Worm (Caenorhabditis elegans) whole organism, young adult: ENCODE results near the gene cey-4.

Experiments used
- B0019.2 ChIP-seq: fragments of 200-800 bp; sonication (Bioruptor generic); conservative IDR thresholded peaks from 2 replicates; pipeline ENCODE4 v1.3.6; 2022; ENCODE audit warnings: missing genetic modification reagents, missing genetic modification characterization, missing compliant biosample characterization
- F39B2.1 ChIP-seq: fragments of 200-800 bp; sonication (Bioruptor generic); IDR thresholded peaks from 2 replicates; pipeline ENCODE4 v1.3.6; 2022; ENCODE audit warnings: missing genetic modification reagents, missing genetic modification characterization, missing compliant biosample characterization
- F49E8.2 ChIP-seq: sonication (generic microtip); optimal IDR thresholded peaks from 3 replicates; lab custom pipeline; 2017; ENCODE audit warnings: missing genetic modification characterization, mild to moderate bottlenecking, missing compliant biosample characterization, antibody characterized with exemption, moderate library complexity; ENCODE audit not compliant: insufficient read depth
- K12H6.12 ChIP-seq: fragments of 200-800 bp; sonication (Bioruptor generic); optimal IDR thresholded peaks from 2 replicates; lab custom pipeline; 2018; ENCODE audit warnings: mild to moderate bottlenecking, missing genetic modification characterization, missing compliant biosample characterization
- Y53G8AR.9 ChIP-seq: fragments of 200-800 bp; sonication (Bioruptor generic); conservative IDR thresholded peaks from 2 replicates; pipeline ENCODE4 v1.3.6; 2022; ENCODE audit warnings: missing genetic modification reagents, missing genetic modification characterization, missing compliant biosample characterization
- Y67H2A.10 ChIP-seq: fragments of 200-800 bp; sonication (Bioruptor generic); conservative IDR thresholded peaks from 2 replicates; pipeline ENCODE4 v1.3.6; 2022; ENCODE audit warnings: missing genetic modification reagents, missing genetic modification characterization, missing compliant biosample characterization
- Y95B8A.8 ChIP-seq: fragments of 200-800 bp; sonication (Bioruptor generic); IDR thresholded peaks from 2 replicates; pipeline ENCODE4 v1.3.6; 2022; ENCODE audit warnings: missing genetic modification reagents, missing genetic modification characterization, missing compliant biosample characterization
- ZK185.1 ChIP-seq: sonication (generic microtip); optimal IDR thresholded peaks from 2 replicates; lab custom pipeline; 2016; ENCODE audit warnings: mild to moderate bottlenecking, missing genetic modification characterization, missing compliant biosample characterization; ENCODE audit not compliant: poor library complexity, severe bottlenecking
- akir-1 ChIP-seq: fragments of 200-800 bp; sonication (Bioruptor generic); optimal IDR thresholded peaks from 2 replicates; lab custom pipeline; 2018; ENCODE audit warnings: mild to moderate bottlenecking, missing genetic modification characterization, moderate library complexity, missing compliant biosample characterization
- ama-1 ChIP-seq, 3 experiments: fragments of 150-350 bp in 1 of 3; sonication (generic microtip) in 2 of 3; optimal IDR thresholded peaks; 2 replicates each; lab custom pipeline; 2014 to 2018; ENCODE audit warnings: missing biosample characterization in 2 of 3, missing genetic modification characterization in 2 of 3, missing genetic modification reagents in 2 of 3
- atf-7 ChIP-seq: sonication (generic microtip); optimal IDR thresholded peaks from 2 replicates; lab custom pipeline; 2017; ENCODE audit warnings: mild to moderate bottlenecking, missing genetic modification characterization, missing compliant biosample characterization
- athp-1 ChIP-seq: sonication (generic microtip); optimal IDR thresholded peaks from 2 replicates; lab custom pipeline; 2017; ENCODE audit warnings: mild to moderate bottlenecking, missing genetic modification characterization, missing compliant biosample characterization
- attf-5 ChIP-seq: fragments of 200-800 bp; sonication (Bioruptor generic); optimal IDR thresholded peaks from 2 replicates; lab custom pipeline; 2018; ENCODE audit warnings: mild to moderate bottlenecking, missing genetic modification characterization, missing compliant biosample characterization
- cebp-1 ChIP-seq, 2 experiments: fragments of 200-800 bp in 1 of 2; sonication (Bioruptor generic) in 1 of 2; sonication (generic microtip) in 1 of 2; IDR thresholded peaks in 1 of 2; optimal IDR thresholded peaks in 1 of 2; 2 replicates each; pipeline versions ENCODE4 v1.3.6 to Lab custom; 2017 to 2022; ENCODE audit warnings: missing compliant biosample characterization in 2 of 2, missing genetic modification characterization in 2 of 2, mild to moderate bottlenecking in 1 of 2, missing genetic modification reagents in 1 of 2, moderate library complexity in 1 of 2
- ceh-100 ChIP-seq: fragments of 200-800 bp; sonication (Bioruptor generic); IDR thresholded peaks from 2 replicates; pipeline ENCODE4 v1.3.6; 2022; ENCODE audit warnings: missing genetic modification reagents, missing genetic modification characterization, missing compliant biosample characterization
- ceh-40 ChIP-seq: fragments of 200-800 bp; sonication (Bioruptor generic); IDR thresholded peaks from 2 replicates; pipeline ENCODE4 v1.3.6; 2022; ENCODE audit warnings: missing genetic modification characterization, missing compliant biosample characterization
- ceh-58 ChIP-seq: fragments of 200-800 bp; sonication (Bioruptor generic); IDR thresholded peaks from 2 replicates; pipeline ENCODE4 v1.3.6; 2022; ENCODE audit warnings: missing genetic modification characterization, missing compliant biosample characterization
- ceh-91 ChIP-seq: fragments of 200-800 bp; sonication (Bioruptor generic); IDR thresholded peaks from 2 replicates; pipeline ENCODE4 v1.3.6; 2022; ENCODE audit warnings: missing genetic modification reagents, missing genetic modification characterization, missing compliant biosample characterization
- dpl-1 ChIP-seq: fragments of 150-350 bp; optimal IDR thresholded peaks from 2 replicates; lab custom pipeline; 2014; ENCODE audit warnings: missing biosample characterization, missing genetic modification reagents, missing genetic modification characterization
- efl-1 ChIP-seq: fragments of 150-350 bp; optimal IDR thresholded peaks from 2 replicates; lab custom pipeline; 2014; ENCODE audit warnings: missing biosample characterization, missing genetic modification reagents, missing genetic modification characterization
- ekl-4 ChIP-seq: fragments of 200-800 bp; sonication (Bioruptor generic); IDR thresholded peaks from 2 replicates; pipeline ENCODE4 v1.3.6; 2022; ENCODE audit warnings: missing genetic modification reagents, missing genetic modification characterization, missing compliant biosample characterization
- fkh-3 ChIP-seq: sonication (generic microtip); optimal IDR thresholded peaks from 2 replicates; lab custom pipeline; 2016; ENCODE audit warnings: mild to moderate bottlenecking, missing genetic modification characterization, missing compliant biosample characterization
- hmg-1.2 ChIP-seq: fragments of 200-800 bp; sonication (Bioruptor generic); IDR thresholded peaks from 2 replicates; pipeline ENCODE4 v1.3.6; 2022; ENCODE audit warnings: missing genetic modification reagents, missing genetic modification characterization, missing compliant biosample characterization
- hrde-1 ChIP-seq: sonication (generic microtip); optimal IDR thresholded peaks from 2 replicates; lab custom pipeline; 2016; ENCODE audit warnings: missing genetic modification characterization, mild to moderate bottlenecking, missing compliant biosample characterization, moderate library complexity, missing genotype, missing genetic modification reagents, borderline replicate concordance
- lin-35 ChIP-seq, 3 experiments: fragments of 150-350 bp in 2 of 3; sonication (generic microtip) in 1 of 3; optimal IDR thresholded peaks; 2 replicates each; lab custom pipeline; 2014 to 2018; ENCODE audit warnings: missing biosample characterization in 3 of 3, missing genetic modification characterization in 3 of 3, missing genetic modification reagents in 3 of 3
- lin-40 ChIP-seq: sonication (generic microtip); optimal IDR thresholded peaks from 2 replicates; lab custom pipeline; 2016; ENCODE audit warnings: missing genetic modification characterization, mild to moderate bottlenecking, missing compliant biosample characterization, missing genotype, missing genetic modification reagents
- lsl-1 ChIP-seq: fragments of 200-800 bp; sonication (Bioruptor generic); optimal IDR thresholded peaks from 2 replicates; lab custom pipeline; 2018; ENCODE audit warnings: mild to moderate bottlenecking, missing genetic modification characterization, moderate library complexity, missing compliant biosample characterization
- madf-3 ChIP-seq: fragments of 200-800 bp; sonication (Bioruptor generic); IDR thresholded peaks from 2 replicates; pipeline ENCODE4 v1.3.6; 2022; ENCODE audit warnings: missing genetic modification reagents, missing genetic modification characterization, missing compliant biosample characterization
- madf-6 ChIP-seq: fragments of 200-800 bp; sonication (Bioruptor generic); IDR thresholded peaks from 2 replicates; pipeline ENCODE4 v1.3.6; 2022; ENCODE audit warnings: missing genetic modification reagents, missing genetic modification characterization, missing compliant biosample characterization
- mcd-1 ChIP-seq: fragments of 200-800 bp; sonication (Bioruptor generic); IDR thresholded peaks from 2 replicates; pipeline ENCODE4 v1.3.6; 2022; ENCODE audit warnings: missing genetic modification reagents, missing genetic modification characterization, missing compliant biosample characterization
- rcor-1 ChIP-seq: fragments of 200-800 bp; sonication (Bioruptor generic); IDR thresholded peaks from 2 replicates; pipeline ENCODE4 v1.3.6; 2022; ENCODE audit warnings: missing genetic modification reagents, missing genetic modification characterization, missing compliant biosample characterization
- snpc-1.3 ChIP-seq: sonication (generic microtip); optimal IDR thresholded peaks from 2 replicates; lab custom pipeline; 2017; ENCODE audit warnings: missing genetic modification characterization, mild to moderate bottlenecking, missing compliant biosample characterization, antibody characterized with exemption, moderate library complexity, missing genotype, missing genetic modification reagents; ENCODE audit not compliant: insufficient read depth
- snpc-3.4 ChIP-seq: sonication (generic microtip); optimal IDR thresholded peaks from 2 replicates; lab custom pipeline; 2017; ENCODE audit warnings: missing genetic modification characterization, mild to moderate bottlenecking, missing compliant biosample characterization, antibody characterized with exemption, moderate library complexity, missing genotype, missing genetic modification reagents
- snpc-4 ChIP-seq, 5 experiments: fragments of 150-350 bp in 1 of 5; sonication (generic microtip) in 4 of 5; optimal IDR thresholded peaks; 2 replicates each; lab custom pipeline; 2014 to 2018; ENCODE audit warnings: missing genetic modification characterization in 5 of 5, missing biosample characterization in 3 of 5, antibody characterized with exemption in 2 of 5, mild to moderate bottlenecking in 2 of 5, missing compliant biosample characterization in 2 of 5, missing genotype in 2 of 5, moderate library complexity in 2 of 5, missing genetic modification reagents in 1 of 5
- tbx-9 ChIP-seq: sonication (generic microtip); optimal IDR thresholded peaks from 2 replicates; lab custom pipeline; 2016; ENCODE audit warnings: borderline replicate concordance, missing genetic modification characterization, inconsistent platforms, missing compliant biosample characterization
- tlf-1 ChIP-seq: fragments of 200-800 bp; sonication (Bioruptor generic); optimal IDR thresholded peaks from 2 replicates; lab custom pipeline; 2018; ENCODE audit warnings: mild to moderate bottlenecking, missing genetic modification characterization, missing compliant biosample characterization

Gene cey-4

DNA sequence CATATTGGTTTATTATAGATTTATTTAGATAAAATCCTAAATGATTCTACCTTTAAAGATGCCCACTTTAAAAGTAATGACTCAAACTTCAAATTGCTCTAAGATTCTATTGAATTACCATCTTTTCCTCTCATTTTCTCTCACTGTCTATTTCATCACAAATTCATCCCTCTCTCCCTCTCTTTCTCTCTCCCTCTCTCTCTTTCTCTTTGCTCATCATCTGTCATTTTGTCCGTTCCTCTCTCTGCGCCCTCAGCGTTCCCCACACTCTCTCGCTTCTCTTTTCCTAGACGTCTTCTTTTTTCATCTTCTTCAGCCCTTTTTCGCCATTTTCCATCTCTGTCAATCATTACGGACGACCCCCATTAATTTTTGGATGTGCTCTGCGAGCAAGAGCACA is 36.6 kb upstream of the cey-4 start (continued):
- TF ChIP-seq madf-6 (GFP tag; lab: Robert Waterston, UW), result no peak
- no peak for TF ChIP-seq ceh-58 (GFP tag; lab: Robert Waterston, UW)

DNA sequence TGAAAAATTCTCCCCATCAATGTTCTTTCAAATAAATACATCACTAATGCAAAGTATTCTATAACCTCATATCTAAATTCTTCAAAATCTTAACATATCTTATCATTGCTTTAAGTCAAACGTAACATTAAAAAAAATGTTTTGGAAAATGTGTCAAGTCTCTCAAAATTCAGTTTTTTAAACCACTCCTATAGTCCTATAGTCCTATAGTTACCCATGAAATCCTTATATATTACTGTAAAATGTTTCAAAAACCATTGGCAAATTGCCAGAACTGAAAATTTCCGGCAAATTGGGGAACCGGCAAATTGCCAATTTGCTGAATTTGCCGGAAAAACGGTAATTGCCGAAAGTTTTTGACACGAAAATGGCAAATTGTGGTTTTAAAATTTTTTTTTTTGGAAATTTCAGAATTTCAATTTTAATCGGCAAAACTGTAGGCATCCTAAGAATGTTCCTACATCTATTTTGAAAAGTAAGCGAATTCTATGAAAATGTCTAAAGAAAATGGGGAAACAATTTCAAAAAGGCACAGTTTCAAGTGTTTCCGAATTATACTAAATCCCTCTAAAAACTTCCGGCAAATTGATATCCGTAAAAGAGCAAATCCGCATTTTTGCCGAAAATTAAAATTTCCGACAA is 35.9 kb upstream of the cey-4 start:
- TF ChIP-seq athp-1 (tag; lab: Kevin White, UChicago) (no peak), madf-3 (GFP tag; lab: Robert Waterston, UW) (no peak), ZK185.1 (no peak), lin-35 (GFP tag; optimal IDR thresholded peaks at IDR 0.05; lab: Kevin White, UChicago) (peak in 1 of 3 experiments; percentile 76), F49E8.2 (tag; lab: Kevin White, UChicago) (no peak), rcor-1 (no peak), ekl-4 (no peak), efl-1 (peak; percentile 54), dpl-1 (peak; percentile 79)

DNA sequence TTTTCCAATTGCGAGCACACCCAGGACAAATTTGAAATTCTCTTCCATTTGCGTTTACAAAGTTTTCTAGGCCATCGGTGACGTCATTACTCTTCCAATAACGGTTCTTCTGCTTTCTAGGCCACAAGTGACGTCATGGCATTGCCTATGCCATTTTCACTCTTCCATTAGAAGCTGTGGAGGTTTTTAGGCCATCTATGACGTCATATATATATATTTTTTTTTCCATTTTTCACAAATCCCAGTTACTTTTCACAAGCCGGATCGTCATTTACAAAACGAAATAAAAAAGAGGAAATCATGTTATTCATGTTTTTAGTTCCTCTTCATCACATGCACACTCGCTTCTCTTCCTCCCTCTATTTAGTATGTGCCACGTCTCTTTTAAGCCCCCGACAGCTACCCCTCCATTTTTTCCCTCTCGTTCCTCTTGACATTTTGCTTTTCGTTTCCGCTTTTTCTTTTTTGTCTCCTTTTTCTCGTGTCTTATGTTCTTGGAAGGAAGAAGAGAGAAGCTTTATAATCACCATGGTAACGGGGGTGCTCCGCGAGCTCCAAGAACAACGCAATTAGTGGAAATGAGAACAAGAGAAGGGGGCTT is 34.6 kb upstream of the cey-4 start:
- TF ChIP-seq F49E8.2 (tag; lab: Kevin White, UChicago) (no peak), K12H6.12 (peak; percentile 12), F39B2.1 (GFP tag; lab: Robert Waterston, UW) (no peak), ekl-4 (no peak), atf-7 (tag; lab: Kevin White, UChicago) (peak; percentile 62), ama-1 (optimal IDR thresholded peaks at IDR 0.05; lab: Kevin White, UChicago) (no peak), ama-1 (GFP tag; optimal IDR thresholded peaks at IDR 0.05; lab: Kevin White, UChicago) (no peak)

DNA sequence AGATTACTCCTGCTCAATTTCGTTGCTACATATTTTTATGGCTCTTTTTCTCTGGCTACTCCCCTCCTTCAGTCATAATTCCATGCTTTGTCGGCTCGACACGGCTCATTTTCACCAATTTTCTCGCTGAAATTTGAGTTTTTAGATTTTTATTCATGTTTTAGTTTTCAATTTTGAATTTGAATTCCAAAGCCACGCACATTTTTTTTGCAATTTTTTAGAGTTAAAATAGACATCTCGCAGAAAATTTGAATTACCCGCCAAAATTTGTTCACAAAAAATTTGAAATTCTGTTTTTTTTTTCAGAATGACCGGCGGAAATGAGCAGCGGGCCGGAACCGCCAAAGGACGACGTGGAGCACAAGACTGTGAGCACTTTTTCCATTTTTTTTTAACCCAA is 33.8 kb upstream of the cey-4 start, which contains the start of gene unc-119:
TSS of gene unc-119 (plus strand) at position 301 of the 400 bp plus-strand sequence.
- TF ChIP-seq snpc-3.4 (tag; lab: Kevin White, UChicago) (no peak), tlf-1 (GFP tag; lab: Kevin White, UChicago) (no peak), Y95B8A.8 (GFP tag; lab: Robert Waterston, UW) (no peak), tbx-9 (tag; lab: Kevin White, UChicago) (no peak), ceh-40 (no peak), Y53G8AR.9 (GFP tag; lab: Robert Waterston, UW) (no peak), cebp-1 (GFP tag; IDR thresholded peaks at IDR 0.05; lab: Robert Waterston, UW) (no peak), cebp-1 (tag; optimal IDR thresholded peaks at IDR 0.05; lab: Kevin White, UChicago) (no peak), snpc-4 (GFP tag; optimal IDR thresholded peaks at IDR 0.05; lab: Kevin White, UChicago) (no peak), snpc-4 (tag; optimal IDR thresholded peaks at IDR 0.05; lab: Kevin White, UChicago) (no peak)

DNA sequence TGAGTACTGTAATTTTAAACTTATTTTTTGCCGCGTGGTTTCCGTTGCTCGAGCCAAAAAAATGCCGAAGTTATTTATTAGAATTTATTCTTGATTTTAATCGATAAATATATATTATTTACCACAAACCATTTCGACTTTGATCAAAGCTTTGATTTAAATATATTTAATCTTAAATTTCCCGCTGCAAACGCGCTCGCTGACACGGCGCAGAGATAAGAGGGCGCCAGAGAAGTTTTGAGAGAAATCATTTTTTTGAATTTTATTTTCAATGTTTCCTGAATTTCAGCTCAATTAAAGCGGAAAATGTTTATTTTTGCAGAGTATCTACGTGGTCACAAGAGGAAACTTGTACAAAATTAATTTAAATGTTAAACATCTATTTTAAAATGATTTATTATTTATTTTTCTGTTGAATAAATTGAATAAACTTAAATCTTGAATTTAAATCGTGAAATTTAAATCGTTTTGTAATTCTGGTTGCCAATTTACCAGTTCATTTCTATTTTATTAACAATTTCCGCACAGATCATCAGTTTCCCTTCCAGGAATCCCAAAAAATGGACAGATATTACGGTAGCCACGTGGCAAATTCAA is 27.4 kb upstream of the cey-4 start, which contains the start of gene com-1:
TSS of gene com-1 (plus strand) at position 547 of the 597 bp plus-strand sequence.
- TF ChIP-seq F49E8.2 (tag; lab: Kevin White, UChicago) (no peak), lin-40 (no peak), ceh-100 (no peak), lsl-1 (GFP tag; lab: Kevin White, UChicago) (peak; percentile 63), hrde-1 (tag; lab: Kevin White, UChicago) (no peak), mcd-1 (GFP tag; lab: Robert Waterston, UW) (peak; percentile 86), B0019.2 (GFP tag; lab: Robert Waterston, UW) (no peak), hmg-1.2 (peak; percentile 94), akir-1 (GFP tag; lab: Kevin White, UChicago) (no peak), ceh-91 (GFP tag; lab: Robert Waterston, UW) (no peak), madf-6 (GFP tag; lab: Robert Waterston, UW) (peak; percentile 46; the same call in 1 of the 2 replicates), ceh-58 (GFP tag; lab: Robert Waterston, UW) (no peak), fkh-3 (tag; lab: Kevin White, UChicago) (no peak), snpc-4 (GFP tag; optimal IDR thresholded peaks at IDR 0.05; lab: Kevin White, UChicago) (no peak), snpc-4 (tag; optimal IDR thresholded peaks at IDR 0.05; lab: Kevin White, UChicago) (peak in 1 of 4 experiments; percentile 1), attf-5 (GFP tag; lab: Kevin White, UChicago) (peak; percentile 46), Y67H2A.10 (GFP tag; lab: Robert Waterston, UW) (no peak), snpc-1.3 (tag; lab: Kevin White, UChicago) (peak; percentile 25), efl-1 (peak; percentile 11)
